Fruit fly (Drosophila melanogaster) whole organism, pupa: ENCODE results near the gene CG15483.

Experiments
- CG15710 ChIP-seq: fragments of 200-800 bp; sonication (Bioruptor generic); optimal IDR thresholded peaks from 2 replicates; lab custom pipeline; 2018; ENCODE audit warnings: missing biosample characterization, mild to moderate bottlenecking, missing genetic modification characterization, moderate library complexity
- CG32121 ChIP-seq: fragments of 200-800 bp; sonication (Bioruptor generic); IDR thresholded peaks from 2 replicates; pipeline ENCODE4 v1.3.6; 2022; ENCODE audit warnings: missing biosample characterization, missing genetic modification characterization
- CG9948 ChIP-seq: fragments of 200-800 bp; sonication (Bioruptor generic); optimal IDR thresholded peaks from 2 replicates; lab custom pipeline; 2018; ENCODE audit warnings: missing biosample characterization, mild to moderate bottlenecking, missing genetic modification characterization, moderate library complexity
- D1 ChIP-seq: fragments of 200-800 bp; sonication (Bioruptor generic); optimal IDR thresholded peaks from 2 replicates; lab custom pipeline; 2018; ENCODE audit warnings: missing biosample characterization, mild to moderate bottlenecking, missing genetic modification characterization, moderate library complexity
- EcR ChIP-seq: fragments of 200-800 bp; sonication (Bioruptor generic); optimal IDR thresholded peaks from 3 replicates; lab custom pipeline; 2019; ENCODE audit warnings: missing biosample characterization, missing genetic modification characterization, mild to moderate bottlenecking, moderate library complexity, missing genetic modification reagents
- Pif1A ChIP-seq: fragments of 200-800 bp; sonication (Bioruptor generic); optimal IDR thresholded peaks from 3 replicates; lab custom pipeline; 2016; ENCODE audit warnings: missing biosample characterization, missing genetic modification characterization
- fd96Ca ChIP-seq: fragments of 200-800 bp; sonication (Bioruptor generic); IDR thresholded peaks from 3 replicates; pipeline ENCODE4 v1.3.6; 2022; ENCODE audit warnings: missing biosample characterization, missing genetic modification characterization
- gl ChIP-seq: fragments of 200-800 bp; sonication (Bioruptor generic); optimal IDR thresholded peaks from 2 replicates; lab custom pipeline; 2018; ENCODE audit warnings: missing biosample characterization, mild to moderate bottlenecking, missing genetic modification characterization

- TF ChIP-seq D1 (tag; lab: Kevin White, UChicago) = no peak
- no peak for TF ChIP-seq fd96Ca (GFP tag; lab: Robert Waterston, UW)
- TF ChIP-seq CG15710 = no peak
- TF ChIP-seq Pif1A (GFP tag; lab: Kevin White, UChicago) = no peak
- TF ChIP-seq gl = no peak
- no peak for TF ChIP-seq EcR (GFP tag; lab: Kevin White, UChicago)
- TF ChIP-seq CG9948 (tag; lab: Kevin White, UChicago) = no peak
- TF ChIP-seq CG32121 = no peak
Measured at dm6 chr2L:12761740-12762139, at the start of gene CG15483.
